Worm (Caenorhabditis elegans) whole organism, L1 larva: ENCODE results near the gene R07B1.11.

Source experiments
- C04F5.9 ChIP-seq: sonication (generic microtip); optimal IDR thresholded peaks from 2 replicates; lab custom pipeline; 2016; ENCODE audit warnings: missing genetic modification characterization, missing compliant biosample characterization
- C34B4.2 ChIP-seq: sonication (generic microtip); optimal IDR thresholded peaks from 2 replicates; lab custom pipeline; 2017; ENCODE audit warnings: mild to moderate bottlenecking, missing genetic modification characterization, missing compliant biosample characterization
- F16B12.6 ChIP-seq: fragments of 150-350 bp; optimal IDR thresholded peaks from 2 replicates; lab custom pipeline; 2014; ENCODE audit warnings: missing biosample characterization, missing genetic modification characterization
- blmp-1 ChIP-seq: fragments of 150-350 bp; optimal IDR thresholded peaks from 2 replicates; lab custom pipeline; 2014; ENCODE audit warnings: missing biosample characterization, missing genetic modification characterization
- ceh-8 ChIP-seq: fragments of 200-800 bp; sonication (Bioruptor generic); optimal IDR thresholded peaks from 2 replicates; lab custom pipeline; 2018; ENCODE audit warnings: mild to moderate bottlenecking, missing genetic modification characterization, moderate library complexity, missing compliant biosample characterization
- ceh-82 ChIP-seq, 3 experiments: fragments of 150-350 bp in 1 of 3; sonication (generic microtip) in 2 of 3; optimal IDR thresholded peaks; 2 replicates each; lab custom pipeline; 2014 to 2017; ENCODE audit warnings: missing biosample characterization in 3 of 3, missing genetic modification characterization in 3 of 3
- dpl-1 ChIP-seq, 3 experiments: fragments of 150-350 bp in 2 of 3; sonication (generic microtip) in 1 of 3; optimal IDR thresholded peaks; 2 replicates each; lab custom pipeline; 2014 to 2017; ENCODE audit warnings: missing biosample characterization in 3 of 3, missing genetic modification characterization in 3 of 3, missing genetic modification reagents in 3 of 3
- dsc-1 ChIP-seq: sonication (generic microtip); optimal IDR thresholded peaks from 2 replicates; lab custom pipeline; 2016; ENCODE audit warnings: mild to moderate bottlenecking, missing genetic modification characterization, missing compliant biosample characterization
- egl-13 ChIP-seq: sonication (generic microtip); optimal IDR thresholded peaks from 2 replicates; lab custom pipeline; 2016; ENCODE audit warnings: missing genotype, missing genetic modification reagents, missing genetic modification characterization, missing compliant biosample characterization
- egl-27 ChIP-seq, 2 experiments: fragments of 150-350 bp in 1 of 2; sonication (generic microtip); optimal IDR thresholded peaks; 3 replicates each; lab custom pipeline; 2017 to 2018; ENCODE audit warnings: missing biosample characterization in 2 of 2, missing genetic modification characterization in 2 of 2, missing genetic modification reagents in 2 of 2
- elt-3 ChIP-seq, 6 experiments: fragments of 150-350 bp in 1 of 6; sonication (generic microtip); optimal IDR thresholded peaks; 2 replicates each; lab custom pipeline; 2017 to 2018; ENCODE audit warnings: missing biosample characterization in 6 of 6, missing genetic modification characterization in 6 of 6, inconsistent platforms in 1 of 6
- ets-5 ChIP-seq: fragments of 200-800 bp; sonication (Bioruptor generic); IDR thresholded peaks from 2 replicates; pipeline ENCODE4 v1.3.6; 2022; ENCODE audit warnings: missing genetic modification characterization, missing compliant biosample characterization
- fkh-8 ChIP-seq: sonication (generic microtip); optimal IDR thresholded peaks from 2 replicates; lab custom pipeline; 2016; ENCODE audit warnings: mild to moderate bottlenecking, missing genetic modification characterization, missing compliant biosample characterization
- hpl-2 ChIP-seq: fragments of 150-350 bp; optimal IDR thresholded peaks from 2 replicates; lab custom pipeline; 2014; ENCODE audit warnings: missing biosample characterization, missing genetic modification reagents, missing genetic modification characterization
- irx-1 ChIP-seq: sonication (generic microtip); optimal IDR thresholded peaks from 2 replicates; lab custom pipeline; 2016; ENCODE audit warnings: missing genetic modification characterization, missing compliant biosample characterization
- jun-1 ChIP-seq: fragments of 150-350 bp; optimal IDR thresholded peaks from 2 replicates; lab custom pipeline; 2014; ENCODE audit warnings: missing biosample characterization, missing genetic modification reagents, missing genetic modification characterization
- lin-13 ChIP-seq: fragments of 150-350 bp; optimal IDR thresholded peaks from 2 replicates; lab custom pipeline; 2014; ENCODE audit warnings: missing biosample characterization, missing genetic modification reagents, missing genetic modification characterization
- lin-14 ChIP-seq: fragments of 200-800 bp; sonication (Bioruptor generic); optimal IDR thresholded peaks from 2 replicates; lab custom pipeline; 2018; ENCODE audit warnings: mild to moderate bottlenecking, missing genetic modification characterization, moderate library complexity, missing compliant biosample characterization
- lin-35 ChIP-seq, 2 experiments: fragments of 150-350 bp; optimal IDR thresholded peaks; 2 replicates each; lab custom pipeline; 2014; ENCODE audit warnings: missing biosample characterization in 2 of 2, missing genetic modification characterization in 2 of 2, missing genetic modification reagents in 2 of 2
- lin-39 ChIP-seq: fragments of 150-350 bp; optimal IDR thresholded peaks from 2 replicates; lab custom pipeline; 2014; ENCODE audit warnings: missing biosample characterization, missing genetic modification reagents, missing genetic modification characterization
- lir-3 ChIP-seq: sonication (generic microtip); optimal IDR thresholded peaks from 2 replicates; lab custom pipeline; 2016; ENCODE audit warnings: mild to moderate bottlenecking, missing genetic modification characterization, moderate library complexity, missing compliant biosample characterization; ENCODE audit not compliant: poor library complexity
- lsy-2 ChIP-seq, 2 experiments: fragments of 150-350 bp; optimal IDR thresholded peaks; 2 replicates each; lab custom pipeline; 2014; ENCODE audit warnings: missing biosample characterization in 2 of 2, missing genetic modification characterization in 2 of 2
- mab-9 ChIP-seq: fragments of 200-800 bp; sonication (Bioruptor generic); IDR thresholded peaks from 2 replicates; pipeline ENCODE4 v1.3.6; 2022; ENCODE audit warnings: missing genetic modification reagents, missing genetic modification characterization, missing compliant biosample characterization
- mdl-1 ChIP-seq, 2 experiments: fragments of 150-350 bp; optimal IDR thresholded peaks; 2 replicates each; lab custom pipeline; 2014 to 2017; ENCODE audit warnings: missing biosample characterization in 2 of 2, missing genetic modification characterization in 2 of 2, inconsistent platforms in 1 of 2
- mep-1 ChIP-seq: fragments of 150-350 bp; optimal IDR thresholded peaks from 2 replicates; lab custom pipeline; 2014; ENCODE audit warnings: missing biosample characterization, missing genetic modification characterization
- nhr-20 ChIP-seq: sonication (generic microtip); optimal IDR thresholded peaks from 2 replicates; lab custom pipeline; 2016; ENCODE audit warnings: mild to moderate bottlenecking, missing genetic modification characterization, missing compliant biosample characterization
- nhr-237 ChIP-seq: fragments of 150-350 bp; optimal IDR thresholded peaks from 2 replicates; lab custom pipeline; 2014; ENCODE audit warnings: missing biosample characterization, missing genetic modification characterization
- nhr-47 ChIP-seq: sonication (generic microtip); optimal IDR thresholded peaks from 2 replicates; lab custom pipeline; 2016; ENCODE audit warnings: mild to moderate bottlenecking, missing genetic modification characterization, moderate library complexity, missing compliant biosample characterization
- nhr-71 ChIP-seq: sonication (generic microtip); optimal IDR thresholded peaks from 2 replicates; lab custom pipeline; 2016; ENCODE audit warnings: mild to moderate bottlenecking, missing genetic modification characterization, moderate library complexity, missing compliant biosample characterization
- nhr-76 ChIP-seq: sonication (generic microtip); optimal IDR thresholded peaks from 2 replicates; lab custom pipeline; 2017; ENCODE audit warnings: missing biosample characterization, missing genetic modification characterization
- nhr-77 ChIP-seq: fragments of 150-350 bp; optimal IDR thresholded peaks from 2 replicates; lab custom pipeline; 2014; ENCODE audit warnings: missing biosample characterization, missing genetic modification characterization
- nhr-90 ChIP-seq: sonication (generic microtip); optimal IDR thresholded peaks from 2 replicates; lab custom pipeline; 2016; ENCODE audit warnings: mild to moderate bottlenecking, missing genetic modification characterization, missing compliant biosample characterization; ENCODE audit not compliant: poor library complexity
- pqm-1 ChIP-seq: sonication (generic microtip); optimal IDR thresholded peaks from 3 replicates; lab custom pipeline; 2017; ENCODE audit warnings: missing biosample characterization, missing genetic modification characterization
- rnt-1 ChIP-seq: sonication (generic microtip); optimal IDR thresholded peaks from 2 replicates; lab custom pipeline; 2016; ENCODE audit warnings: mild to moderate bottlenecking, missing genetic modification characterization, moderate library complexity, missing compliant biosample characterization
- skn-1 ChIP-seq: fragments of 150-350 bp; optimal IDR thresholded peaks from 2 replicates; lab custom pipeline; 2014; ENCODE audit warnings: missing biosample characterization, missing genetic modification characterization
- snpc-4 ChIP-seq: fragments of 150-350 bp; optimal IDR thresholded peaks from 2 replicates; lab custom pipeline; 2014; ENCODE audit warnings: missing biosample characterization, missing genetic modification characterization
- snu-23 ChIP-seq: sonication (generic microtip); optimal IDR thresholded peaks from 2 replicates; lab custom pipeline; 2016; ENCODE audit warnings: missing genetic modification characterization, missing compliant biosample characterization
- swsn-7 ChIP-seq: sonication (generic microtip); optimal IDR thresholded peaks from 2 replicates; lab custom pipeline; 2016; ENCODE audit warnings: missing genetic modification characterization, missing compliant biosample characterization
- unc-130 ChIP-seq: fragments of 150-350 bp; optimal IDR thresholded peaks from 2 replicates; lab custom pipeline; 2017; ENCODE audit warnings: missing biosample characterization, missing genetic modification characterization, inconsistent platforms
- unc-86 ChIP-seq: sonication (generic microtip); optimal IDR thresholded peaks from 2 replicates; lab custom pipeline; 2016; ENCODE audit warnings: missing genetic modification characterization, missing compliant biosample characterization
- unc-98 ChIP-seq: fragments of 200-800 bp; sonication (Bioruptor generic); IDR thresholded peaks from 2 replicates; pipeline ENCODE4 v1.3.6; 2022; ENCODE audit warnings: missing genetic modification characterization, missing compliant biosample characterization
- zip-4 ChIP-seq: fragments of 200-800 bp; sonication (Bioruptor generic); optimal IDR thresholded peaks from 2 replicates; lab custom pipeline; 2018; ENCODE audit warnings: mild to moderate bottlenecking, missing genetic modification characterization, moderate library complexity, missing compliant biosample characterization
- ztf-11 ChIP-seq, 2 experiments: sonication (generic microtip); optimal IDR thresholded peaks; 2 replicates each; lab custom pipeline; 2016 to 2017; ENCODE audit warnings: missing genetic modification characterization in 2 of 2, missing biosample characterization in 1 of 2, missing compliant biosample characterization in 1 of 2
- ztf-4 ChIP-seq: fragments of 150-350 bp; optimal IDR thresholded peaks from 2 replicates; lab custom pipeline; 2014; ENCODE audit warnings: missing biosample characterization, missing genetic modification characterization

R07B1.11 gene

ce11 chrX:9822606-9823264, 34.0 kb upstream of the R07B1.11 start (continued):
- TF ChIP-seq lin-39 (tag; lab: Kevin White, UChicago) (no peak), egl-13 (tag; lab: Kevin White, UChicago) (no peak), nhr-77 (no peak), dsc-1 (tag; lab: Kevin White, UChicago) (peak; percentile 25), mab-9 (GFP tag; lab: Robert Waterston, UW) (no peak), pqm-1 (tag; lab: Kevin White, UChicago) (no peak), lin-13 (GFP tag; lab: Kevin White, UChicago) (no peak), nhr-90 (tag; lab: Kevin White, UChicago) (peak; percentile 33), blmp-1 (tag; lab: Kevin White, UChicago) (peak; percentile 56), unc-86 (tag; lab: Kevin White, UChicago) (no peak), hpl-2 (GFP tag; lab: Kevin White, UChicago) (no peak), snpc-4 (tag; lab: Kevin White, UChicago) (no peak), nhr-71 (tag; lab: Kevin White, UChicago) (peak; percentile 71), irx-1 (tag; lab: Kevin White, UChicago) (no peak), mep-1 (tag; lab: Kevin White, UChicago) (peak; percentile 62), nhr-20 (tag; lab: Kevin White, UChicago) (peak; percentile 64), dpl-1 (GFP tag; optimal IDR thresholded peaks at IDR 0.05; lab: Kevin White, UChicago) (peak in 1 of 3 experiments; percentile 5), C34B4.2 (tag; lab: Kevin White, UChicago) (no peak), C04F5.9 (tag; lab: Kevin White, UChicago) (no peak), lir-3 (tag; lab: Kevin White, UChicago) (peak; percentile 55), ztf-11 (tag; optimal IDR thresholded peaks at IDR 0.05; lab: Kevin White, UChicago) (no peak), ceh-82 (tag; optimal IDR thresholded peaks at IDR 0.05; lab: Kevin White, UChicago) (peak in 1 of 3 experiments; percentile 3), nhr-47 (tag; lab: Kevin White, UChicago) (peak; percentile 29), unc-98 (GFP tag; lab: Robert Waterston, UW) (no peak), fkh-8 (no peak), egl-27 (tag; optimal IDR thresholded peaks at IDR 0.05; lab: Kevin White, UChicago) (peak; percentile 0 to 22), swsn-7 (tag; lab: Kevin White, UChicago) (peak; percentile 50), unc-130 (tag; lab: Kevin White, UChicago) (peak; percentile 10)

ce11 chrX:9831215-9831614, 25.5 kb upstream of the R07B1.11 start, which contains the start of gene rrc-1:
Gene rrc-1 (minus strand): TSS chrX:9831288.
- TF ChIP-seq ceh-8 (GFP tag; lab: Kevin White, UChicago) (peak; percentile 76), mdl-1 (tag; optimal IDR thresholded peaks at IDR 0.05; lab: Kevin White, UChicago) (no peak)
- TF ChIP-seq, all 84 proteins: peak for 1

- peak; percentile 52 for TF ChIP-seq lin-14 (GFP tag; lab: Kevin White, UChicago)
- TF ChIP-seq rnt-1, result peak; percentile 62
- no peak for TF ChIP-seq lin-35 (GFP tag; optimal IDR thresholded peaks at IDR 0.05; lab: Kevin White, UChicago)
- TF ChIP-seq lsy-2 (tag; optimal IDR thresholded peaks at IDR 0.05; lab: Kevin White, UChicago), result peak in 1 of 2 experiments; percentile 3
- TF ChIP-seq nhr-71 (tag; lab: Kevin White, UChicago), result peak; percentile 40
Measured at ce11 chrX:9832370-9832769, 24.3 kb upstream of the R07B1.11 start.

ce11 chrX:9837989-9838541, 18.7 kb upstream of the R07B1.11 start, which contains the start of gene ipla-2:
Gene ipla-2 (minus strand): TSS chrX:9838039.
- TF ChIP-seq fkh-8 (peak; percentile 77), nhr-47 (tag; lab: Kevin White, UChicago) (peak; percentile 65), skn-1 (peak; percentile 87), swsn-7 (tag; lab: Kevin White, UChicago) (peak; percentile 70), lin-14 (GFP tag; lab: Kevin White, UChicago) (peak; percentile 94), F16B12.6 (tag; lab: Kevin White, UChicago) (peak; percentile 20), nhr-76 (no peak), snu-23 (GFP tag; lab: Kevin White, UChicago) (peak; percentile 88), jun-1 (peak; percentile 47), nhr-237 (no peak), zip-4 (GFP tag; lab: Kevin White, UChicago) (no peak), hpl-2 (GFP tag; lab: Kevin White, UChicago) (peak; percentile 68), ets-5 (GFP tag; lab: Robert Waterston, UW) (no peak), elt-3 (tag; optimal IDR thresholded peaks at IDR 0.05; lab: Kevin White, UChicago) (no peak), ztf-4 (tag; lab: Kevin White, UChicago) (peak; percentile 10), egl-27 (tag; optimal IDR thresholded peaks at IDR 0.05; lab: Kevin White, UChicago) (no peak), ceh-82 (tag; optimal IDR thresholded peaks at IDR 0.05; lab: Kevin White, UChicago) (peak in 2 of 3 experiments; percentile 11 to 70), irx-1 (tag; lab: Kevin White, UChicago) (peak; percentile 31)
